Fruit fly (Drosophila melanogaster) whole organism, adult: ENCODE results near the gene Cpr73D.
A peak's percentile ranks its signal among the peaks of the same experiment; 100 is the strongest.

ENCODE experiments used
- CG11617 ChIP-seq: fragments of 200-800 bp; sonication (Bioruptor generic); optimal IDR thresholded peaks from 2 replicates; lab custom pipeline; 2017; ENCODE audit warnings: mild to moderate bottlenecking, missing biosample characterization, missing genetic modification reagents, missing genetic modification characterization
- CG1620 ChIP-seq: fragments of 200-800 bp; sonication (Bioruptor generic); optimal IDR thresholded peaks from 2 replicates; lab custom pipeline; 2016; ENCODE audit warnings: missing biosample characterization, missing genetic modification characterization
- CG33017 ChIP-seq: fragments of 200-800 bp; sonication (Bioruptor generic); optimal IDR thresholded peaks from 2 replicates; lab custom pipeline; 2018; ENCODE audit warnings: missing biosample characterization, mild to moderate bottlenecking, missing genetic modification characterization, moderate library complexity
- CG7101 ChIP-seq: fragments of 200-800 bp; sonication (Bioruptor generic); optimal IDR thresholded peaks from 2 replicates; lab custom pipeline; 2018; ENCODE audit warnings: missing biosample characterization, mild to moderate bottlenecking, missing genetic modification characterization, moderate library complexity
- Hr96 ChIP-seq: fragments of 200-800 bp; sonication (Bioruptor generic); optimal IDR thresholded peaks from 2 replicates; lab custom pipeline; 2016; ENCODE audit warnings: missing biosample characterization, missing genetic modification characterization
- bab1 ChIP-seq: fragments of 200-800 bp; sonication (Bioruptor generic); optimal IDR thresholded peaks from 3 replicates; lab custom pipeline; 2019; ENCODE audit warnings: missing biosample characterization, mild to moderate bottlenecking, missing genetic modification characterization, moderate library complexity
- cic ChIP-seq: fragments of 200-800 bp; sonication (Bioruptor generic); optimal IDR thresholded peaks from 2 replicates; lab custom pipeline; 2017; ENCODE audit warnings: missing biosample characterization, mild to moderate bottlenecking, missing genetic modification characterization, moderate library complexity
- kay ChIP-seq: fragments of 200-800 bp; sonication (Bioruptor generic); peaks from one replicate; lab custom pipeline; 2016; ENCODE audit warnings: missing biosample characterization, missing genetic modification characterization, borderline replicate concordance
- toe ChIP-seq: fragments of 200-800 bp; sonication (Bioruptor generic); optimal IDR thresholded peaks from 2 replicates; lab custom pipeline; 2016; ENCODE audit warnings: missing biosample characterization, missing genetic modification characterization

dm6 chr3L:16984042-16984441, 26.6 kb upstream of the Cpr73D start:
- TF ChIP-seq Hr96 (GFP tag; lab: Kevin White, UChicago) (no peak), bab1 (GFP tag; lab: Kevin White, UChicago) (no peak), CG11617 (GFP tag; lab: Kevin White, UChicago) (no peak), cic (GFP tag; lab: Kevin White, UChicago) (peak; percentile 31), CG33017 (tag; lab: Kevin White, UChicago) (no peak), CG1620 (GFP tag; lab: Kevin White, UChicago) (no peak), CG7101 (tag; lab: Kevin White, UChicago) (no peak), kay (GFP tag; lab: Kevin White, UChicago) (peak; percentile 78), toe (no peak)
